Worm (Caenorhabditis elegans) whole organism, L4 larva: ENCODE measurements around the gene pms-2.

Experiments used
- lir-3 ChIP-seq: sonication (generic microtip); optimal IDR thresholded peaks from 2 replicates; lab custom pipeline; 2016; ENCODE audit warnings: mild to moderate bottlenecking, missing genetic modification characterization, missing compliant biosample characterization
- lsy-2 ChIP-seq, 2 experiments: fragments of 150-350 bp in 1 of 2; sonication (generic microtip) in 1 of 2; optimal IDR thresholded peaks; 2 replicates each; lab custom pipeline; 2014 to 2017; ENCODE audit warnings: missing biosample characterization in 2 of 2, missing genetic modification characterization in 2 of 2
- unc-62 ChIP-seq, 3 experiments: fragments of 150-350 bp in 1 of 3; sonication (generic microtip); optimal IDR thresholded peaks in 2 of 3; peaks in 1 of 3; 1 replicate in 1 of 3; 2 replicates in 2 of 3; lab custom pipeline; 2014 to 2017; ENCODE audit warnings: missing biosample characterization in 3 of 3, missing genetic modification characterization in 3 of 3, missing genetic modification reagents in 3 of 3, missing genotype in 1 of 3
- zfp-3 ChIP-seq: fragments of 200-800 bp; sonication (Bioruptor generic); conservative IDR thresholded peaks from 2 replicates; pipeline ENCODE4 v1.3.6; 2022; ENCODE audit warnings: missing genetic modification reagents, missing genetic modification characterization, missing compliant biosample characterization
- ztf-11 ChIP-seq: fragments of 150-350 bp; optimal IDR thresholded peaks from 2 replicates; lab custom pipeline; 2014; ENCODE audit warnings: missing biosample characterization, missing genetic modification characterization

DNA sequence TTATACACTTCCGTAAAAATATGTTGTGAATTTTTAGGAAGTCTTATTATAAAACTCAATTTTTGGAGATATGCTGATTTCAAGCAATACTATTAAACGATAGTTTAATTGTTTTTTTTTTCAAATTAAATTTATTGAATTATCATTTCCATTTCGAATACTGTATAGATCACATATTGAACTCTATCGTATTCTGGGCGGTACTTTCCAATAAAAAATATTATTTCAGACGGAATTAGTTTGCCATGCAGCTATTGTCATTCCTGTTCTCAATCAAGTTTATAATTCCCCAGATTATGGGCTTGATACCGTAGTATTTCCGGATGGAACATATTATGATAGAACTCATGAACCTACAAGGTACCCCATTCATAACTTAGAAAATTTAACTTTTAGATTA is 4.2 kb upstream of the pms-2 start:
- peak in 1 of 2 experiments; percentile 72 for TF ChIP-seq lsy-2 (tag; optimal IDR thresholded peaks at IDR 0.05; lab: Kevin White, UChicago)
- no peak for TF ChIP-seq zfp-3 (GFP tag; lab: Robert Waterston, UW)
- no peak for TF ChIP-seq unc-62 (GFP tag; optimal IDR thresholded peaks at IDR 0.05 in 1 of 2; lab: Kevin White, UChicago)
- no peak for TF ChIP-seq unc-62 (tag; optimal IDR thresholded peaks at IDR 0.05; lab: Kevin White, UChicago)
- TF ChIP-seq lir-3 (tag; lab: Kevin White, UChicago): no peak
- no peak for TF ChIP-seq ztf-11
